Fruit fly (Drosophila melanogaster) whole organism, embryonic: ENCODE data around the gene Muc18B.

Source experiments
- Abd-B ChIP-seq: fragments of 200-800 bp; sonication (Bioruptor generic); optimal IDR thresholded peaks from 2 replicates; lab custom pipeline; 2018; ENCODE audit warnings: missing biosample characterization, mild to moderate bottlenecking, missing genetic modification characterization, moderate library complexity
- BEAF-32 ChIP-seq: fragments of 200-800 bp; sonication (Bioruptor generic); optimal IDR thresholded peaks from 3 replicates; lab custom pipeline; 2017; ENCODE audit warnings: missing biosample characterization, missing genetic modification characterization, mild to moderate bottlenecking, moderate library complexity, missing genetic modification reagents
- Bgb ChIP-seq: fragments of 200-800 bp; sonication (Bioruptor generic); IDR thresholded peaks from 2 replicates; pipeline ENCODE4 v1.3.6; 2022; ENCODE audit warnings: missing biosample characterization, missing genetic modification characterization; ENCODE audit not compliant: partially characterized antibody
- CG14710 ChIP-seq: fragments of 200-800 bp; sonication (Bioruptor generic); optimal IDR thresholded peaks from 3 replicates; lab custom pipeline; 2019; ENCODE audit warnings: missing biosample characterization, mild to moderate bottlenecking, missing genetic modification characterization, moderate library complexity
- CG14860 ChIP-seq: fragments of 200-800 bp; sonication (Bioruptor generic); IDR thresholded peaks from 3 replicates; pipeline ENCODE4 v1.3.6; 2022; ENCODE audit warnings: missing biosample characterization, missing genetic modification characterization; ENCODE audit not compliant: partially characterized antibody
- CG16813 ChIP-seq: fragments of 200-800 bp; sonication (Bioruptor generic); IDR thresholded peaks from 3 replicates; pipeline ENCODE4 v1.3.6; 2022; ENCODE audit warnings: missing biosample characterization, missing genetic modification characterization; ENCODE audit not compliant: partially characterized antibody
- CG17186 ChIP-seq: fragments of 200-800 bp; sonication (Bioruptor generic); optimal IDR thresholded peaks from 3 replicates; lab custom pipeline; 2017; ENCODE audit warnings: missing biosample characterization, missing genetic modification reagents, missing genetic modification characterization
- CG17385 ChIP-seq: fragments of 200-800 bp; sonication (Bioruptor generic); optimal IDR thresholded peaks from 3 replicates; lab custom pipeline; 2018; ENCODE audit warnings: missing biosample characterization, mild to moderate bottlenecking, missing genetic modification characterization
- CG2120 ChIP-seq: fragments of 200-800 bp; sonication (Bioruptor generic); optimal IDR thresholded peaks from 3 replicates; lab custom pipeline; 2016; ENCODE audit warnings: missing biosample characterization, missing genetic modification characterization
- CG2712 ChIP-seq: fragments of 200-800 bp; optimal IDR thresholded peaks from 3 replicates; lab custom pipeline; 2019; ENCODE audit warnings: missing biosample characterization, mild to moderate bottlenecking, missing genetic modification characterization, moderate library complexity
- CG3065 ChIP-seq: fragments of 200-800 bp; sonication (Bioruptor generic); optimal IDR thresholded peaks from 2 replicates; lab custom pipeline; 2016; ENCODE audit warnings: missing biosample characterization, missing genetic modification characterization
- CG32532 ChIP-seq: fragments of 200-800 bp; sonication (Bioruptor generic); IDR thresholded peaks from 2 replicates; pipeline ENCODE4 v1.3.6; 2022; ENCODE audit warnings: missing biosample characterization, missing genetic modification characterization
- CG5245 ChIP-seq: fragments of 200-800 bp; sonication (Bioruptor generic); optimal IDR thresholded peaks from 3 replicates; lab custom pipeline; 2016; ENCODE audit warnings: missing biosample characterization, missing genetic modification characterization
- CG6791 ChIP-seq: fragments of 200-800 bp; sonication (Bioruptor generic); IDR thresholded peaks from 3 replicates; pipeline ENCODE4 v1.3.6; 2022; ENCODE audit warnings: missing biosample characterization, missing genetic modification characterization; ENCODE audit not compliant: partially characterized antibody
- CG7372 ChIP-seq: fragments of 200-800 bp; sonication (Bioruptor generic); IDR thresholded peaks from 2 replicates; pipeline ENCODE4 v1.3.6; 2022; ENCODE audit warnings: missing biosample characterization, missing genetic modification characterization
- CG8281 ChIP-seq: fragments of 200-800 bp; sonication (Bioruptor generic); optimal IDR thresholded peaks from 2 replicates; lab custom pipeline; 2018; ENCODE audit warnings: missing biosample characterization, mild to moderate bottlenecking, missing genetic modification characterization, moderate library complexity
- CTCF ChIP-seq: fragments of 200-800 bp; sonication (Bioruptor generic); optimal IDR thresholded peaks from 2 replicates; lab custom pipeline; 2017; ENCODE audit warnings: missing biosample characterization, mild to moderate bottlenecking, missing genetic modification characterization, moderate library complexity
- Dll ChIP-seq: fragments of 200-800 bp; sonication (Bioruptor generic); IDR thresholded peaks from 4 replicates; pipeline ENCODE4 v1.3.6; 2022; ENCODE audit warnings: missing biosample characterization, missing genetic modification characterization; ENCODE audit not compliant: partially characterized antibody
- Doc3 ChIP-seq: fragments of 200-800 bp; sonication (Bioruptor generic); IDR thresholded peaks from 3 replicates; pipeline ENCODE4 v1.3.6; 2022; ENCODE audit warnings: missing biosample characterization, missing genetic modification characterization; ENCODE audit not compliant: partially characterized antibody
- Dp ChIP-seq: fragments of 200-800 bp; sonication (Bioruptor generic); optimal IDR thresholded peaks from 2 replicates; lab custom pipeline; 2018; ENCODE audit warnings: missing biosample characterization, mild to moderate bottlenecking, missing genetic modification characterization, moderate library complexity
- Drgx ChIP-seq: fragments of 200-800 bp; sonication (Bioruptor generic); IDR thresholded peaks from 2 replicates; pipeline ENCODE4 v1.3.6; 2022; ENCODE audit warnings: missing biosample characterization, missing genetic modification characterization
- E2f2 ChIP-seq: fragments of 200-800 bp; sonication (Bioruptor generic); IDR thresholded peaks from 2 replicates; pipeline ENCODE4 v1.3.6; 2022; ENCODE audit warnings: missing biosample characterization, missing genetic modification characterization
- Ets65A ChIP-seq: fragments of 200-800 bp; sonication (Bioruptor generic); peaks from one replicate; lab custom pipeline; 2016; ENCODE audit warnings: missing biosample characterization, missing genetic modification characterization
- Ets97D ChIP-seq: fragments of 200-800 bp; sonication (Bioruptor generic); optimal IDR thresholded peaks from 3 replicates; lab custom pipeline; 2016; ENCODE audit warnings: missing biosample characterization, missing genetic modification characterization
- HLH4C ChIP-seq: fragments of 200-800 bp; sonication (Bioruptor generic); IDR thresholded peaks from 3 replicates; pipeline ENCODE4 v1.3.6; 2022; ENCODE audit warnings: missing biosample characterization, missing genetic modification characterization; ENCODE audit not compliant: partially characterized antibody
- Kr ChIP-seq: fragments of 200-800 bp; sonication (Bioruptor generic); optimal IDR thresholded peaks from 2 replicates; lab custom pipeline; 2017; ENCODE audit warnings: missing biosample characterization, mild to moderate bottlenecking, missing genetic modification characterization
- Med ChIP-seq: fragments of 200-800 bp; sonication (Bioruptor generic); peaks from one replicate; lab custom pipeline; 2016; ENCODE audit warnings: missing biosample characterization, missing genetic modification characterization, mild to moderate bottlenecking, inconsistent platforms, moderate library complexity
- Poxn ChIP-seq: fragments of 200-800 bp; sonication (Bioruptor generic); IDR thresholded peaks from 2 replicates; pipeline ENCODE4 v1.3.6; 2022; ENCODE audit warnings: missing biosample characterization, missing genetic modification characterization
- Rfx ChIP-seq: fragments of 200-800 bp; sonication (Bioruptor generic); IDR thresholded peaks from 2 replicates; pipeline ENCODE4 v1.3.6; 2022; ENCODE audit warnings: missing biosample characterization, missing genetic modification characterization
- Scr ChIP-seq: fragments of 200-800 bp; sonication (Bioruptor generic); IDR thresholded peaks from 2 replicates; pipeline ENCODE4 v1.3.6; 2022; ENCODE audit warnings: missing biosample characterization, missing genetic modification characterization; ENCODE audit not compliant: partially characterized antibody
- YL-1 ChIP-seq: fragments of 200-800 bp; sonication (Bioruptor generic); optimal IDR thresholded peaks from 3 replicates; lab custom pipeline; 2017; ENCODE audit warnings: missing biosample characterization, mild to moderate bottlenecking, missing genetic modification characterization
- ac ChIP-seq: fragments of 200-800 bp; sonication (Bioruptor generic); optimal IDR thresholded peaks from 3 replicates; lab custom pipeline; 2017; ENCODE audit warnings: missing biosample characterization, mild to moderate bottlenecking, missing genetic modification characterization
- amos ChIP-seq: fragments of 200-800 bp; sonication (Bioruptor generic); IDR thresholded peaks from 2 replicates; pipeline ENCODE4 v1.3.6; 2022; ENCODE audit warnings: missing biosample characterization, missing genetic modification characterization; ENCODE audit not compliant: partially characterized antibody
- dm ChIP-seq: fragments of 200-800 bp; sonication (Bioruptor generic); optimal IDR thresholded peaks from 3 replicates; lab custom pipeline; 2016; ENCODE audit warnings: missing biosample characterization, missing genetic modification characterization
- eve ChIP-seq, 2 experiments: fragments of >200 bp; optimal IDR thresholded peaks; 2 replicates each; lab custom pipeline; 2017; ENCODE audit warnings: missing biosample characterization in 2 of 2, missing genetic modification characterization in 2 of 2
- ewg ChIP-seq: fragments of 200-800 bp; sonication (Bioruptor generic); optimal IDR thresholded peaks from 3 replicates; lab custom pipeline; 2017; ENCODE audit warnings: mild to moderate bottlenecking, missing biosample characterization, missing genetic modification reagents, missing genetic modification characterization
- gce ChIP-seq: fragments of 200-800 bp; sonication (Bioruptor generic); IDR thresholded peaks from 3 replicates; pipeline ENCODE4 v1.3.6; 2022; ENCODE audit warnings: missing biosample characterization, missing genetic modification characterization
- gfzf ChIP-seq: fragments of 200-800 bp; sonication (Bioruptor generic); optimal IDR thresholded peaks from 2 replicates; lab custom pipeline; 2016; ENCODE audit warnings: missing biosample characterization, mild to moderate bottlenecking, missing genetic modification characterization, moderate library complexity
- hb ChIP-seq: fragments of 200-800 bp; sonication (Bioruptor generic); IDR thresholded peaks from 3 replicates; pipeline ENCODE4 v1.3.6; 2022; ENCODE audit warnings: missing biosample characterization, missing genetic modification characterization; ENCODE audit not compliant: partially characterized antibody
- hbn ChIP-seq: fragments of 200-800 bp; sonication (Bioruptor generic); IDR thresholded peaks from 2 replicates; pipeline ENCODE4 v1.3.6; 2022; ENCODE audit warnings: missing biosample characterization, missing genetic modification characterization; ENCODE audit not compliant: partially characterized antibody
- inv ChIP-seq: fragments of 200-800 bp; sonication (Bioruptor generic); IDR thresholded peaks from 2 replicates; pipeline ENCODE4 v1.3.6; 2022; ENCODE audit warnings: missing biosample characterization, missing genetic modification characterization; ENCODE audit not compliant: partially characterized antibody
- mirr ChIP-seq: fragments of 200-800 bp; sonication (Bioruptor generic); optimal IDR thresholded peaks from 3 replicates; lab custom pipeline; 2018; ENCODE audit warnings: missing biosample characterization, mild to moderate bottlenecking, missing genetic modification characterization
- org-1 ChIP-seq: fragments of 200-800 bp; sonication (Bioruptor generic); optimal IDR thresholded peaks from 2 replicates; lab custom pipeline; 2017; ENCODE audit warnings: missing biosample characterization, missing genetic modification characterization
- row ChIP-seq: fragments of 200-800 bp; sonication (Bioruptor generic); IDR thresholded peaks from 3 replicates; pipeline ENCODE4 v1.3.6; 2022; ENCODE audit warnings: missing biosample characterization, missing genetic modification characterization
- sc ChIP-seq, 3 experiments: fragments of >200 bp in 2 of 3; fragments of 200-800 bp in 1 of 3; sonication (Bioruptor generic) in 1 of 3; optimal IDR thresholded peaks; 2 replicates in 2 of 3; 3 replicates in 1 of 3; lab custom pipeline; 2017; ENCODE audit warnings: mild to moderate bottlenecking in 1 of 3, missing biosample characterization in 1 of 3, missing genetic modification characterization in 1 of 3, missing genetic modification reagents in 1 of 3
- sob ChIP-seq: fragments of 200-800 bp; sonication (Bioruptor generic); IDR thresholded peaks from 2 replicates; pipeline ENCODE4 v1.3.6; 2022; ENCODE audit warnings: missing biosample characterization, missing genetic modification characterization
- sug ChIP-seq: fragments of 200-800 bp; optimal IDR thresholded peaks from 2 replicates; lab custom pipeline; 2019; ENCODE audit warnings: missing biosample characterization, mild to moderate bottlenecking, missing genetic modification characterization, moderate library complexity
- unc-4 ChIP-seq: fragments of 200-800 bp; sonication (Bioruptor generic); IDR thresholded peaks from 2 replicates; pipeline ENCODE4 v1.3.6; 2022; ENCODE audit warnings: missing biosample characterization, missing genetic modification characterization; ENCODE audit not compliant: partially characterized antibody
- zf30C ChIP-seq: fragments of 200-800 bp; sonication (Bioruptor generic); optimal IDR thresholded peaks from 3 replicates; lab custom pipeline; 2018; ENCODE audit warnings: missing biosample characterization, mild to moderate bottlenecking, missing genetic modification characterization

Gene Muc18B

DNA sequence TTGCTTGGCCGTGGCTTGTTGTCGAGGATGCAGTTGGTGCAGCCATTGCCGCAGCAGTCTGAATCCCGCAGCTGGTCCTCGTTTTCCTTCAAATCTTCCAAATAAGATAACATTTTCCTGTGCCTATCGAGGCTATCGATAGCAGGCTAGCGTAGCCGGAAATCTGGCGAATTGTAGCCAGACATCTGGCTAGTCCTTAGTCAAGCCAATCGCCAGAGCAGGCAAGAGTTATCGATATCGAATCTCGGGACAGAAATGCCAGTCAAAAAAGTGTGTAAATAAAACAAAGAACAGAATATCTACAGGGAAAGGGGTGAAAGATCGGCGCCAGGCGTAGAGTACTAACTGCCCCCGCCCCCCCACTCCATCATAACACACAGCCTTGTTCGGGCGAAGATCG is 22.0 kb upstream of the Muc18B start, which contains the start of the genes CG7914 and CG14194 (continued):
- TF ChIP-seq BEAF-32 (GFP tag; lab: Kevin White, UChicago), result peak; percentile 62
- peak; percentile 70 for TF ChIP-seq unc-4
- TF ChIP-seq gfzf (GFP tag; lab: Kevin White, UChicago), result peak; percentile 24
- TF ChIP-seq Scr (GFP tag; lab: Robert Waterston, UW), result peak; percentile 75
- peak; percentile 86 for TF ChIP-seq hb (GFP tag; lab: Robert Waterston, UW)
- TF ChIP-seq Rfx (GFP tag; lab: Robert Waterston, UW), result peak; percentile 48
- peak; percentile 43 for TF ChIP-seq YL-1
- peak; percentile 47 for TF ChIP-seq CG17186
- TF ChIP-seq CG2712 (tag; lab: Kevin White, UChicago), result peak; percentile 5
- TF ChIP-seq CG16813 (GFP tag; lab: Robert Waterston, UW), result peak; percentile 82
- peak; percentile 62 for TF ChIP-seq row
- peak; percentile 28 for TF ChIP-seq CG14710 (tag; lab: Kevin White, UChicago)
- TF ChIP-seq E2f2 (GFP tag; lab: Robert Waterston, UW), result peak; percentile 65
- no peak for TF ChIP-seq Abd-B (GFP tag; lab: Kevin White, UChicago)
- TF ChIP-seq amos (GFP tag; lab: Robert Waterston, UW), result peak; percentile 77
- TF ChIP-seq CG8281 (tag; lab: Kevin White, UChicago), result no peak
- peak; percentile 60 for TF ChIP-seq inv
- peak; percentile 69; the same call in 1 of the 2 replicates for TF ChIP-seq hbn
- TF ChIP-seq sob (GFP tag; lab: Robert Waterston, UW), result 0 out of 2 replicates have a peak, but pooled peaks have one; percentile 32
- TF ChIP-seq CG14860, result peak; percentile 86
- no peak for TF ChIP-seq zf30C
- TF ChIP-seq Ets97D, result peak; percentile 27
- TF ChIP-seq Poxn (GFP tag; lab: Robert Waterston, UW), result no peak
- TF ChIP-seq Ets65A (GFP tag; lab: Kevin White, UChicago), result peak; percentile 54
- TF ChIP-seq CG6791 (GFP tag; lab: Robert Waterston, UW), result peak; percentile 91
- TF ChIP-seq, all 482 proteins: peak for 77

DNA sequence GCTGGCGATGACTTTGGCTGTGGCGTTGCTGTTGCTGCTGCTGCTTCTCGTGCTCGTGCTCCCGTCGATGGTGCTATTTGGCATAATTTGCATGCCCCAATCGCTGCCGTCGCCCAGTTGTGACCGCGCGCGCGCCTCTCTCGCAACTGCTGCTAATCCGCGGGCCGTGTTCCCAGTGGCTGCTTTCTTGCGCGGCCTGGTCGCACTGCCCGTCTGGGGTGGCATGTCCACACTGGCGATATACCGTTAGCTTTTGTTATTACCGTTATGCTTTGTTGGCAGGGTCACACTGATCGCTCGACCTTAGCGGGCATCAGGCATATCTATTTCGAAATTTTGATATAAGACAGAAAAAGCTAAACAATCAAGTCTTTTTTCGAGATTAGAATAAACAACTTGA is 13.7 kb upstream of the Muc18B start, which contains the start of gene CG7990:
Gene CG7990 (minus strand): TSS at position 350 of the 400 bp plus-strand sequence.
- TF ChIP-seq dm (GFP tag; lab: Kevin White, UChicago) (no peak), org-1 (GFP tag; lab: Kevin White, UChicago) (no peak), Bgb (peak; percentile 62), Dll (GFP tag; lab: Robert Waterston, UW) (peak; percentile 40; the same call in 1 of the 4 replicates), ac (no peak), CG5245 (GFP tag; lab: Kevin White, UChicago) (no peak), sug (tag; lab: Kevin White, UChicago) (no peak), sc (optimal IDR thresholded peaks at IDR 0.05; lab: Kevin White, UChicago) (no peak), sc (GFP tag; optimal IDR thresholded peaks at IDR 0.05; lab: Kevin White, UChicago) (no peak), mirr (GFP tag; lab: Kevin White, UChicago) (no peak), CG32532 (no peak), HLH4C (GFP tag; lab: Robert Waterston, UW) (no peak), CG14710 (tag; lab: Kevin White, UChicago) (peak; percentile 34), Med (peak; percentile 73), ewg (GFP tag; lab: Kevin White, UChicago) (peak; percentile 86), Drgx (GFP tag; lab: Robert Waterston, UW) (no peak), CG17385 (no peak), Dp (GFP tag; lab: Kevin White, UChicago) (peak; percentile 53), gce (GFP tag; lab: Robert Waterston, UW) (no peak), Doc3 (GFP tag; lab: Robert Waterston, UW) (no peak), CG2120 (GFP tag; lab: Kevin White, UChicago) (no peak), CTCF (GFP tag; lab: Kevin White, UChicago) (peak; percentile 7), eve (GFP tag; optimal IDR thresholded peaks at IDR 0.05; lab: Kevin White, UChicago) (no peak), inv (0 out of 2 replicates have a peak, but pooled peaks have one; percentile 13), CG3065 (no peak), Kr (GFP tag; lab: Kevin White, UChicago) (no peak), CG7372 (no peak)
